Worm (Caenorhabditis elegans): Measurements from ENCODE around the gene ZK353.10.

The ZK353.10 gene

ce11 chrIII:8356407-8356881 is 37.8 kb downstream of the ZK353.10 start (continued):
- peak; percentile 69 for TF ChIP-seq unc-86 (tag; optimal IDR thresholded peaks at IDR 0.05)
- no peak for TF ChIP-seq sptf-1 (tag; optimal IDR thresholded peaks at IDR 0.05)
- no peak for TF ChIP-seq ces-1 (GFP tag; optimal IDR thresholded peaks at IDR 0.05)
- peak; percentile 87 for TF ChIP-seq nhr-71 (tag; optimal IDR thresholded peaks at IDR 0.05)
- peak; percentile 69 for TF ChIP-seq C16A3.4 (tag; optimal IDR thresholded peaks at IDR 0.05)
- no peak for TF ChIP-seq unc-30 (tag; optimal IDR thresholded peaks at IDR 0.05)
- peak; percentile 73 for TF ChIP-seq swsn-7 (tag; optimal IDR thresholded peaks at IDR 0.05)
- TF ChIP-seq hlh-17 (GFP tag; optimal IDR thresholded peaks at IDR 0.05; ENCODE audit: borderline replicate concordance): no peak
- peak; percentile 58 for TF ChIP-seq dsc-1 (tag; optimal IDR thresholded peaks at IDR 0.05)
- TF ChIP-seq egl-27 (tag; optimal IDR thresholded peaks at IDR 0.05): peak in 1 of 2 experiments; percentile 4
- no peak for TF ChIP-seq ceh-88 (GFP tag; IDR thresholded peaks at IDR 0.05)
- peak; percentile 82 for TF ChIP-seq mep-1 (tag; optimal IDR thresholded peaks at IDR 0.05)
- peak; percentile 29 for TF ChIP-seq mef-2 (tag; optimal IDR thresholded peaks at IDR 0.05)
- TF ChIP-seq nhr-47 (tag; optimal IDR thresholded peaks at IDR 0.05): peak; percentile 69
- peak; percentile 47 to 68 (median 55) for TF ChIP-seq dpl-1 (GFP tag; optimal IDR thresholded peaks at IDR 0.05)
- TF ChIP-seq rnt-1 (tag; optimal IDR thresholded peaks at IDR 0.05): peak; percentile 65
- TF ChIP-seq tlp-1 (tag; optimal IDR thresholded peaks at IDR 0.05): no peak
- TF ChIP-seq ztf-4 (tag; optimal IDR thresholded peaks at IDR 0.05): peak; percentile 69
- no peak for TF ChIP-seq efl-3 (GFP tag; optimal IDR thresholded peaks at IDR 0.05)
- TF ChIP-seq efl-1 (optimal IDR thresholded peaks at IDR 0.05): peak; percentile 72 to 85
- peak; percentile 53 to 54 for TF ChIP-seq efl-1 (GFP tag; optimal IDR thresholded peaks at IDR 0.05 in 1 of 2)
- no peak for TF ChIP-seq pax-3 (tag; optimal IDR thresholded peaks at IDR 0.05)
- peak; percentile 77 for TF ChIP-seq aly-2 (tag; optimal IDR thresholded peaks at IDR 0.05)
- peak; percentile 15 to 61 (median 54) for TF ChIP-seq ceh-82 (tag; optimal IDR thresholded peaks at IDR 0.05)
- no peak for TF ChIP-seq lin-39 (tag; optimal IDR thresholded peaks at IDR 0.05)

ce11 chrIII:8355462-8355815 is 38.8 kb downstream of the ZK353.10 start:
- TF ChIP-seq alr-1 (tag; optimal IDR thresholded peaks at IDR 0.05; ENCODE audit: borderline replicate concordance) (no peak), nhr-76 (tag; optimal IDR thresholded peaks at IDR 0.05) (no peak), ceh-63 (GFP tag; optimal IDR thresholded peaks at IDR 0.05) (no peak), ama-1 (optimal IDR thresholded peaks at IDR 0.05) (no peak), ets-5 (GFP tag; IDR thresholded peaks at IDR 0.05) (no peak), ces-1 (GFP tag; optimal IDR thresholded peaks at IDR 0.05) (no peak), unc-130 (tag; optimal IDR thresholded peaks at IDR 0.05) (no peak), snu-23 (GFP tag; optimal IDR thresholded peaks at IDR 0.05) (no peak), lir-3 (tag; optimal IDR thresholded peaks at IDR 0.05; ENCODE audit: poor library complexity) (no peak), mdl-1 (tag; optimal IDR thresholded peaks at IDR 0.05) (no peak), Y116A8C.19 (tag; optimal IDR thresholded peaks at IDR 0.05; ENCODE audit: borderline replicate concordance) (no peak), irx-1 (tag; optimal IDR thresholded peaks at IDR 0.05) (no peak), blmp-1 (tag; optimal IDR thresholded peaks at IDR 0.05) (no peak), nhr-20 (tag; optimal IDR thresholded peaks at IDR 0.05) (no peak)

DNA sequence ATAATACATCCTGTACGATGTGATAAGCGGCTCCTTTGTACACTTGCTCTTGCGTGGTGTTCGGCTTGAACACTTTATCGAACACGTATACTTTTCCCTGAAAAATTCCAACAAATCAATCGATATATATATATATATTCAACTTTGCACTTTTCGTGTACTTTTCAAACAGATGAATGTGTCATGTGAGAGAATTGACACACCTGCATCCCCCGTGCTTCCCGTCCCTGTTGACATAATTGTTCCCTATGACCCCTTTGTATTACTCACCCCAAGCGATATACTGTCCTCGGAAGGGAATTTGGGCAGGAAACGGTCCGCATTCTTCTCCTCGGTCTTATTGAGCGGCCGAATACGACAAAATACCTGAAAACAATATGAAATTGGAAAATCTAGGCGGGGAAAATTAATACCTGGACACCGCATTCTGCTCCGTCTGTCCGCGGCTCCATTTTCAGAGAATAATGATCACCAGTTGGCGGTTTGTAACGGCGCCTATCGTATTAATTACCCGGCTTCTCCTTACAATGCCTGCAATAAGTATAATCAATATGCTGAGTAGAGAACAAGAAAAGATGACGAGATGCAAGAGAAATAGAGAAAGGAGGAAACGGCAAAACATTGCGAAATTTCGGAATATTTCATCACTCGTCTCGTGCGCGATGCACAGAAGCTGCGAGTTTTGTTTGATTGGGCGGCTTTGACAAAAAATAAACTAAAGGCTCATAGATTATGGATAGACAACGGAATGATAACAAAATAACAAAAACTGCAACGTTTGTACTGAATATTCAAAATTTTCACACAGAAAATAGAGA is 39.4 kb downstream of the ZK353.10 start, which contains the start of gene unc-116:
TSS of gene unc-116 (minus strand) at position 531 of the 818 bp plus-strand sequence.
- TF ChIP-seq elt-3 (tag; optimal IDR thresholded peaks at IDR 0.05) (peak in 1 of 6 experiments; percentile 13), sox-4 (tag; optimal IDR thresholded peaks at IDR 0.05) (no peak), sptf-1 (tag; optimal IDR thresholded peaks at IDR 0.05) (no peak), ztf-11 (tag; optimal IDR thresholded peaks at IDR 0.05) (no peak), efl-3 (GFP tag; optimal IDR thresholded peaks at IDR 0.05) (no peak), aly-2 (tag; optimal IDR thresholded peaks at IDR 0.05) (no peak), C04F5.9 (tag; optimal IDR thresholded peaks at IDR 0.05) (no peak), ceh-8 (GFP tag; optimal IDR thresholded peaks at IDR 0.05) (no peak), Y116A8C.19 (tag; optimal IDR thresholded peaks at IDR 0.05; ENCODE audit: borderline replicate concordance) (no peak), unc-130 (tag; optimal IDR thresholded peaks at IDR 0.05) (peak; percentile 2), nhr-85 (tag) (peak; percentile 74), alr-1 (tag; optimal IDR thresholded peaks at IDR 0.05; ENCODE audit: borderline replicate concordance) (no peak), hlh-17 (GFP tag; optimal IDR thresholded peaks at IDR 0.05; ENCODE audit: borderline replicate concordance) (no peak), ztf-4 (tag; optimal IDR thresholded peaks at IDR 0.05) (peak; percentile 54), nhr-28 (tag; optimal IDR thresholded peaks at IDR 0.05) (no peak), snpc-4 (tag; optimal IDR thresholded peaks at IDR 0.05) (peak; percentile 9), fkh-4 (tag; optimal IDR thresholded peaks at IDR 0.05; ENCODE audit: borderline replicate concordance) (no peak), C34B4.2 (tag; optimal IDR thresholded peaks at IDR 0.05) (no peak), lin-13 (GFP tag; optimal IDR thresholded peaks at IDR 0.05) (peak; percentile 7)

Data from whole organism, L1 larva.